Worm (Caenorhabditis elegans): Measurements from ENCODE around the gene C03A3.1.

Gene C03A3.1

ce11 chrX:11299642-11300307 lies 42.6 kb downstream of the C03A3.1 start, which contains the start of the genes snrp-40.1 and F08G12.3 (continued):
- TF ChIP-seq egl-13 (tag; optimal IDR thresholded peaks at IDR 0.05) (peak; percentile 67), lin-15B (tag; optimal IDR thresholded peaks at IDR 0.05) (peak; percentile 52), swsn-7 (tag; optimal IDR thresholded peaks at IDR 0.05) (peak; percentile 80), grh-1 (GFP tag; IDR thresholded peaks at IDR 0.05) (no peak), ztf-11 (tag; optimal IDR thresholded peaks at IDR 0.05) (peak in 1 of 2 experiments; percentile 60), C34B4.2 (tag; optimal IDR thresholded peaks at IDR 0.05) (no peak), efl-1 (optimal IDR thresholded peaks at IDR 0.05) (peak; percentile 53 to 69), efl-1 (GFP tag; optimal IDR thresholded peaks at IDR 0.05 in 1 of 2) (peak; percentile 28 to 91), nhr-71 (tag; optimal IDR thresholded peaks at IDR 0.05) (peak; percentile 87), mep-1 (tag; optimal IDR thresholded peaks at IDR 0.05) (peak; percentile 87), nhr-77 (tag; optimal IDR thresholded peaks at IDR 0.05) (peak; percentile 74), ces-1 (GFP tag; optimal IDR thresholded peaks at IDR 0.05) (no peak), nhr-84 (tag; optimal IDR thresholded peaks at IDR 0.05) (no peak), tlp-1 (tag; optimal IDR thresholded peaks at IDR 0.05) (no peak), fos-1 (tag; optimal IDR thresholded peaks at IDR 0.05) (peak; percentile 48), pag-3 (tag; optimal IDR thresholded peaks at IDR 0.05; ENCODE audit: borderline replicate concordance, insufficient read depth) (peak; percentile 83), nhr-90 (tag; optimal IDR thresholded peaks at IDR 0.05; ENCODE audit: poor library complexity) (peak; percentile 6), elt-3 (tag; optimal IDR thresholded peaks at IDR 0.05) (peak in 1 of 6 experiments; percentile 24), rnt-1 (tag; optimal IDR thresholded peaks at IDR 0.05) (peak; percentile 83), unc-98 (GFP tag; IDR thresholded peaks at IDR 0.05) (no peak), lir-3 (tag; optimal IDR thresholded peaks at IDR 0.05; ENCODE audit: poor library complexity) (peak; percentile 36), lin-35 (GFP tag; optimal IDR thresholded peaks at IDR 0.05) (peak; percentile 58 to 66), ama-1 (optimal IDR thresholded peaks at IDR 0.05) (no peak), blmp-1 (tag; optimal IDR thresholded peaks at IDR 0.05) (no peak), nhr-47 (tag; optimal IDR thresholded peaks at IDR 0.05) (peak; percentile 76), lsy-2 (tag; optimal IDR thresholded peaks at IDR 0.05) (peak; percentile 46 to 84), Y116A8C.19 (tag; optimal IDR thresholded peaks at IDR 0.05; ENCODE audit: borderline replicate concordance) (no peak), skn-1 (tag; optimal IDR thresholded peaks at IDR 0.05) (peak; percentile 83), ceh-90 (tag; optimal IDR thresholded peaks at IDR 0.05) (no peak), mef-2 (tag; optimal IDR thresholded peaks at IDR 0.05) (no peak), unc-86 (tag; optimal IDR thresholded peaks at IDR 0.05) (peak; percentile 63), ceh-88 (GFP tag; IDR thresholded peaks at IDR 0.05) (0 out of 2 replicates have a peak, but pooled peaks have one; percentile 55), efl-3 (GFP tag; optimal IDR thresholded peaks at IDR 0.05) (no peak)

ce11 chrX:11305773-11306172 lies 48.6 kb downstream of the C03A3.1 start, which contains the start of gene F08G12.1:
Gene F08G12.1, minus strand, starts transcription at chrX:11305873.
- TF ChIP-seq hpl-2 (GFP tag; optimal IDR thresholded peaks at IDR 0.05): no peak
- TF ChIP-seq C16A3.4 (tag; optimal IDR thresholded peaks at IDR 0.05): no peak
- TF ChIP-seq zag-1 (tag; optimal IDR thresholded peaks at IDR 0.05): no peak
- TF ChIP-seq unc-30 (tag; optimal IDR thresholded peaks at IDR 0.05): no peak
- TF ChIP-seq nhr-85 (tag): no peak
- no peak for TF ChIP-seq egl-13 (tag; optimal IDR thresholded peaks at IDR 0.05)
- TF ChIP-seq irx-1 (tag; optimal IDR thresholded peaks at IDR 0.05): no peak
- TF ChIP-seq lin-14 (GFP tag; optimal IDR thresholded peaks at IDR 0.05): no peak
- TF ChIP-seq snu-23 (GFP tag; optimal IDR thresholded peaks at IDR 0.05): no peak
- TF ChIP-seq mef-2 (tag; optimal IDR thresholded peaks at IDR 0.05): no peak
- TF ChIP-seq unc-130 (tag; optimal IDR thresholded peaks at IDR 0.05): no peak
- no peak for TF ChIP-seq nhr-90 (tag; optimal IDR thresholded peaks at IDR 0.05; ENCODE audit: poor library complexity)
- no peak for TF ChIP-seq ceh-8 (GFP tag; optimal IDR thresholded peaks at IDR 0.05)
- no peak for TF ChIP-seq fkh-4 (tag; optimal IDR thresholded peaks at IDR 0.05; ENCODE audit: borderline replicate concordance)
- no peak for TF ChIP-seq C04F5.9 (tag; optimal IDR thresholded peaks at IDR 0.05)
- no peak for TF ChIP-seq sox-4 (tag; optimal IDR thresholded peaks at IDR 0.05)
- TF ChIP-seq ceh-82 (tag; optimal IDR thresholded peaks at IDR 0.05): no peak
